Worm (Caenorhabditis elegans) whole organism, L1 larva: ENCODE data around the gene sra-28.

Source experiments
- aha-1 ChIP-seq: fragments of 150-350 bp; optimal IDR thresholded peaks from 2 replicates; lab custom pipeline; 2014; ENCODE audit warnings: missing biosample characterization, missing genetic modification characterization
- ama-1 ChIP-seq: fragments of 150-350 bp; optimal IDR thresholded peaks from 2 replicates; lab custom pipeline; 2014
- dsc-1 ChIP-seq: sonication (generic microtip); optimal IDR thresholded peaks from 2 replicates; lab custom pipeline; 2016; ENCODE audit warnings: mild to moderate bottlenecking, missing genetic modification characterization, missing compliant biosample characterization
- elt-3 ChIP-seq, 6 experiments: fragments of 150-350 bp in 1 of 6; sonication (generic microtip); optimal IDR thresholded peaks; 2 replicates each; lab custom pipeline; 2017 to 2018; ENCODE audit warnings: missing biosample characterization in 6 of 6, missing genetic modification characterization in 6 of 6, inconsistent platforms in 1 of 6
- lin-13 ChIP-seq: fragments of 150-350 bp; optimal IDR thresholded peaks from 2 replicates; lab custom pipeline; 2014; ENCODE audit warnings: missing biosample characterization, missing genetic modification reagents, missing genetic modification characterization
- sptf-1 ChIP-seq: fragments of 150-350 bp; optimal IDR thresholded peaks from 2 replicates; lab custom pipeline; 2014; ENCODE audit warnings: missing biosample characterization, missing genetic modification characterization
- tbx-2 ChIP-seq: sonication (generic microtip); optimal IDR thresholded peaks from 2 replicates; lab custom pipeline; 2016; ENCODE audit warnings: missing genetic modification characterization, missing compliant biosample characterization
- ztf-11 ChIP-seq, 2 experiments: sonication (generic microtip); optimal IDR thresholded peaks; 2 replicates each; lab custom pipeline; 2016 to 2017; ENCODE audit warnings: missing genetic modification characterization in 2 of 2, missing biosample characterization in 1 of 2, missing compliant biosample characterization in 1 of 2

ce11 chrII:6594151-6594550, 20.6 kb upstream of the sra-28 start, which contains the start of gene aipr-1:
- TF ChIP-seq lin-13 (GFP tag; lab: Kevin White, UChicago) (no peak), tbx-2 (no peak), dsc-1 (tag; lab: Kevin White, UChicago) (no peak), sptf-1 (tag; lab: Kevin White, UChicago) (no peak), ama-1 (lab: Kevin White, UChicago) (no peak), ztf-11 (tag; optimal IDR thresholded peaks at IDR 0.05; lab: Kevin White, UChicago) (no peak), elt-3 (tag; optimal IDR thresholded peaks at IDR 0.05; lab: Kevin White, UChicago) (no peak), aha-1 (tag; lab: Kevin White, UChicago) (no peak)
